Fruit fly (Drosophila melanogaster): ENCODE data around the gene CG34345.

Gene CG34345

DNA sequence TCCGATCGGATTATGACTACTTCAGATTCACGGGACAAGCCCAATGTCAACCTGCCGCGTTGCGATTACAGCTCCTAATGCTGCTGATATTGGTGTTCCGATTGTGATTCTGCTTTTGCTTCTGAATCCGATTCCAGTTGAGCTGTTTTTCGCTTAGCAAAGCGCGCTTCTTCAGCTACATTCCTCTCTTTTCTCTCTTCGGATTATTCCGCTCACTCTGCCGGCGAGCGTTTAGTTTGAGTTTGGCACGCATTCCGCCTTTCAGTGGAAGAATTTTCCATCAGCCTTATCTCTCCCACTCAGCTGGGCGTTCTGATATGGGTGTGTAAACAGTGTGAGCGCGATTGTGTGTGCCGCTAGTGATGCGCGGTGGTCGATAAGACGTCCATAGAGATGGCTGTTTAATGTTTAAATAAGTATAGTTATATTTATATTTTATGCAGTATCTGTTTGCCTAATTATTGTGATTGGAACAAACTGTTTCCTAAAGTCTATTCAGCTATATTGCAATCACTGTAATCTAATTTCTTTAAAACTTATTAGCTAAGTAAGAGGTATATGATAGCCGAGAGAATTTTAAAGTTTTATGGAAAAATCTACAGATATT lies 44.9 kb downstream of the CG34345 start, which contains the start of gene Galt (continued):
- TF ChIP-seq Eip74EF (GFP tag; optimal IDR thresholded peaks at IDR 0.05) (peak in 1 of 2 experiments; percentile 24), lilli (GFP tag; optimal IDR thresholded peaks at IDR 0.05) (peak; percentile 42)

DNA sequence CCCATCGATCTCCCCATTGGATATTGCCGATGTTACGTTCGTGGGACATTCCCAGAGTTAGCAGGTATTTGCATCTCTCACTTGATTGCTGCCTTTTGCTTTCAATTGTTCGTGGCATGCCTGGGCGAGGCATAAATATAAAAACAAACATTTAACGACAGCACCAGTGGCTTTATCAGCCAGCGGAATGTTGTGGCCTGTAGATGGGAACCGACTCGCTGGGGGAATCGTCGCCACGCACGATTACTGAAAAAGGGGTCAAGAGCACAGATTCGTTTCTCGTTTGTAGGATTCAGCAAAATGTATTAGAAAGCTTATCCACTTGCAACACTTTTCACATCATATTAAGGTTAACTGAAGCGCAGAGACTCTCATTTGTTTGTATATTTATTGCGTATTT lies 48.5 kb downstream of the CG34345 start:
- TF ChIP-seq sug (tag; optimal IDR thresholded peaks at IDR 0.05) (peak; percentile 55), CG12769 (tag; optimal IDR thresholded peaks at IDR 0.05) (peak; percentile 35), CG6175 (GFP tag; IDR thresholded peaks at IDR 0.05) (0 out of 3 replicates have a peak, but pooled peaks have one; percentile 25), CG34224 (GFP tag; IDR thresholded peaks at IDR 0.05; ENCODE audit: partially characterized antibody) (no peak), sd (tag; optimal IDR thresholded peaks at IDR 0.05) (peak; percentile 73), CG33557 (GFP tag; optimal IDR thresholded peaks at IDR 0.05) (no peak), Deaf1 (tag; optimal IDR thresholded peaks at IDR 0.05) (peak; percentile 46), CG9797 (GFP tag; optimal IDR thresholded peaks at IDR 0.05) (no peak), dimm (GFP tag; IDR thresholded peaks at IDR 0.05) (no peak), Side (GFP tag; optimal IDR thresholded peaks at IDR 0.05) (no peak), sens (GFP tag) (peak; percentile 48), rib (GFP tag; IDR thresholded peaks at IDR 0.05) (no peak)

- TF ChIP-seq CG10462 (GFP tag; optimal IDR thresholded peaks at IDR 0.05): peak; percentile 15
- peak; percentile 57 for TF ChIP-seq gfzf (GFP tag; optimal IDR thresholded peaks at IDR 0.05)
- no peak for TF ChIP-seq lov (optimal IDR thresholded peaks at IDR 0.05)
- TF ChIP-seq lov (GFP tag; IDR thresholded peaks at IDR 0.05): no peak
- peak; percentile 54 for TF ChIP-seq Lhr (GFP tag; optimal IDR thresholded peaks at IDR 0.05)
- peak; percentile 17 to 59 for TF ChIP-seq dpn (GFP tag; optimal IDR thresholded peaks at IDR 0.05)
- TF ChIP-seq wek (GFP tag; optimal IDR thresholded peaks at IDR 0.05): no peak
- TF ChIP-seq bigmax (GFP tag; optimal IDR thresholded peaks at IDR 0.05): peak; percentile 34
- TF ChIP-seq CG8281 (tag; optimal IDR thresholded peaks at IDR 0.05): peak; percentile 21
- no peak for TF ChIP-seq tap (tag; optimal IDR thresholded peaks at IDR 0.05)
- TF ChIP-seq Meics (GFP tag; optimal IDR thresholded peaks at IDR 0.05): no peak
- no peak for TF ChIP-seq pros (GFP tag; optimal IDR thresholded peaks at IDR 0.05)
- TF ChIP-seq CG2678 (tag; optimal IDR thresholded peaks at IDR 0.05): peak; percentile 74
- 0 out of 2 replicates have a peak, but pooled peaks have one; percentile 8 for TF ChIP-seq ro (GFP tag; IDR thresholded peaks at IDR 0.05)
- no peak for TF ChIP-seq cg (GFP tag; optimal IDR thresholded peaks at IDR 0.05)
- peak; percentile 59 for TF ChIP-seq bab2 (GFP tag; optimal IDR thresholded peaks at IDR 0.05)
- no peak for TF ChIP-seq corto (GFP tag; optimal IDR thresholded peaks at IDR 0.05)
- 0 out of 3 replicates have a peak, but pooled peaks have one; percentile 43 for TF ChIP-seq H15 (GFP tag; IDR thresholded peaks at IDR 0.05)
- peak; percentile 37 for TF ChIP-seq crc (GFP tag; optimal IDR thresholded peaks at IDR 0.05)
- no peak for TF ChIP-seq CG6272 (GFP tag; IDR thresholded peaks at IDR 0.05)
- TF ChIP-seq jumu (GFP tag; optimal IDR thresholded peaks at IDR 0.05): peak; percentile 31
- no peak for TF ChIP-seq psq (GFP tag; optimal IDR thresholded peaks at IDR 0.05)
- peak; percentile 51 for TF ChIP-seq Sry-δ (GFP tag; optimal IDR thresholded peaks at IDR 0.05)
- peak; percentile 69 for TF ChIP-seq CG10979 (tag; optimal IDR thresholded peaks at IDR 0.05)
- TF ChIP-seq yki (optimal IDR thresholded peaks at IDR 0.05): no peak
- peak; percentile 37 for TF ChIP-seq PHDP (tag; optimal IDR thresholded peaks at IDR 0.05)
- TF ChIP-seq mirr (GFP tag; optimal IDR thresholded peaks at IDR 0.05): peak; percentile 25
- no peak for TF ChIP-seq Hey (tag; optimal IDR thresholded peaks at IDR 0.05)
- TF ChIP-seq cwo (GFP tag; optimal IDR thresholded peaks at IDR 0.05): peak; percentile 9
- peak; percentile 70 for TF ChIP-seq CG17359 (tag; optimal IDR thresholded peaks at IDR 0.05)
- peak; percentile 35; the same call in 1 of the 3 replicates for TF ChIP-seq Aef1 (GFP tag; IDR thresholded peaks at IDR 0.05)
- TF ChIP-seq vnd (GFP tag; IDR thresholded peaks at IDR 0.05; ENCODE audit: partially characterized antibody): no peak
Measured at dm6 chr2L:6673211-6674012, 50.5 kb downstream of the CG34345 start, which contains the start of gene Spn27A. Gene Spn27A, minus strand, starts transcription at chr2L:6673347.

All from whole organism, embryonic.